Fruit fly (Drosophila melanogaster): ENCODE measurements around the gene CG3652.

Gene CG3652

DNA sequence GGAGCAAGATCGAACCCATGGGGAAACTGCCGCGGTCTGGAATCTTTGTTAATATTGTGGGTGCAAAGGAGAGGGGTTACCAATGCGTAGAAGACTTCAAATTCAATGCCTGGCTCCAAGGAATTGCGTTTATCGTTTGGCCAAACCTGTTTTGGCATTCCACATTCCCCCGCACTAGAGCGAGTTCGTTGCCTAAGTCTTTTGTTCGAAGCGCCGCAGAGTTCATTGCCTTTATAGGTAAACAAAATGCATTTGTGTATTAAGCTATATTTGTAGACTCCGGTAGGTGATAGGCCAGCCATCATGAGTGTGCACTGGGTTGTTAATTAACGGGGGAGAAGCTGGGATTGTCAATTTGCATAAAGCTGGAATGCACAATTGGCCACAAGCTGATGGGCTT, 38.6 kb downstream of the CG3652 start:
- TF ChIP-seq cnc (optimal IDR thresholded peaks at IDR 0.05) (no peak), kay (GFP tag; ENCODE audit: borderline replicate concordance) (peak; percentile 33)

DNA sequence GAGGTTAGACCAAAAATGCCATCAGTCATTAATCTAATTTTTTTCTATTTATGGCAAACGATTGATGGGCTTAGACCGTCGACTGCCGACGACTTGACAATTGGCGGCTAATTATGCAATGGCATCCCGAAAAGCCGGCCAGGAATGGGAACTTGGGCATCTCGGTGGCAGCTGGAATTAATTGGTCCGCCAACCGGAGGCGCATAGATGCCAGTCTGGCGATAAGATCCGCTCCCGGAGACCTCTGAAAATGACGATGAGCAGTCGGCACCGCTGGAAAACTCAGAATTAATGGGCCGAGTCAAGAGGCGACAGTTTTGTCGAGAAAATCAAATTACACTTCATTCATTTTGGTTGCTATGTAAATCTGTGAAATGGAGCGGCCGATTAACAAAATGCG, 41.0 kb downstream of the CG3652 start, which contains the start of gene CG15429:
TSS of gene CG15429 (plus strand) at position 301 of the 400 bp plus-strand sequence.
- no peak for TF ChIP-seq Hr96 (GFP tag; optimal IDR thresholded peaks at IDR 0.05)

dm6 chr2L:4350683-4351324, 42.9 kb downstream of the CG3652 start:
- TF ChIP-seq CG12768 (GFP tag; optimal IDR thresholded peaks at IDR 0.05) = no peak
- no peak for TF ChIP-seq CG5204 (GFP tag; optimal IDR thresholded peaks at IDR 0.05)
- TF ChIP-seq CG1620 (GFP tag; optimal IDR thresholded peaks at IDR 0.05) = no peak
- TF ChIP-seq kay (GFP tag; ENCODE audit: borderline replicate concordance) = no peak
- no peak for TF ChIP-seq Mnt (GFP tag; optimal IDR thresholded peaks at IDR 0.05)
- no peak for TF ChIP-seq cnc (optimal IDR thresholded peaks at IDR 0.05)
- no peak for TF ChIP-seq CG11617 (GFP tag; optimal IDR thresholded peaks at IDR 0.05)
- TF ChIP-seq bab1 (GFP tag; optimal IDR thresholded peaks at IDR 0.05) = no peak
- TF ChIP-seq CG7045 (GFP tag; optimal IDR thresholded peaks at IDR 0.05) = no peak
- TF ChIP-seq Hr96 (GFP tag; optimal IDR thresholded peaks at IDR 0.05) = no peak
- TF ChIP-seq cic (GFP tag; optimal IDR thresholded peaks at IDR 0.05) = no peak
- TF ChIP-seq Clk (GFP tag; optimal IDR thresholded peaks at IDR 0.05) = no peak
- TF ChIP-seq Crg-1 (GFP tag; optimal IDR thresholded peaks at IDR 0.05) = no peak
- no peak for TF ChIP-seq ovo (GFP tag; optimal IDR thresholded peaks at IDR 0.05)

DNA sequence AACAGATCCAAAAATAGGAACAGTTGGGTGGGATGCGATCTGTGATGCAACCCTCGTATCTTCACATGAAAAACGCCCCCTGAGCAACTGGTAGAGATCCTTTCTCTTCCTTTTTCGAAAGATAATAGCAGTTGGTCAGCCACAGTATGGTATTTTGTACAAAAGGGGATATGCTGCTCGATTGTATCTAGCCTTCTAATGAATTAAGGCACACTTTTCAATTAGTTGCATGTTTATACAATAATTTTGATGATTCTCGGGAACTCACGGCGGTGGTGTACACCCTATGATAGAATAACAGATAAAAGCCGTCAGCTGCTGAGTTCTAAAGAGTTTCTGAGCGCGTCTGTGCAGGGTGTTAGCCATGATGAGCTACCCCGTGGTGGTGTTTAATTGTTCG, 44.0 kb downstream of the CG3652 start:
- TF ChIP-seq toe (GFP tag; optimal IDR thresholded peaks at IDR 0.05) = no peak
- no peak for TF ChIP-seq Clk (GFP tag; optimal IDR thresholded peaks at IDR 0.05)
- TF ChIP-seq CG7101 (tag; optimal IDR thresholded peaks at IDR 0.05) = no peak
- TF ChIP-seq Mnt (GFP tag; optimal IDR thresholded peaks at IDR 0.05) = no peak
- TF ChIP-seq cnc (optimal IDR thresholded peaks at IDR 0.05) = no peak
- no peak for TF ChIP-seq CG11617 (GFP tag; optimal IDR thresholded peaks at IDR 0.05)
- TF ChIP-seq tj (GFP tag; optimal IDR thresholded peaks at IDR 0.05) = no peak
- no peak for TF ChIP-seq Hr96 (GFP tag; optimal IDR thresholded peaks at IDR 0.05)
- TF ChIP-seq cic (GFP tag; optimal IDR thresholded peaks at IDR 0.05) = no peak
- no peak for TF ChIP-seq bab1 (GFP tag; optimal IDR thresholded peaks at IDR 0.05)
- no peak for TF ChIP-seq CG7045 (GFP tag; optimal IDR thresholded peaks at IDR 0.05)
- no peak for TF ChIP-seq Crg-1 (GFP tag; optimal IDR thresholded peaks at IDR 0.05)
- TF ChIP-seq CG14711 (tag; optimal IDR thresholded peaks at IDR 0.05) = no peak
- TF ChIP-seq pad (GFP tag; optimal IDR thresholded peaks at IDR 0.05) = no peak
- no peak for TF ChIP-seq CG1620 (GFP tag; optimal IDR thresholded peaks at IDR 0.05)
- no peak for TF ChIP-seq kay (GFP tag; ENCODE audit: borderline replicate concordance)
- no peak for TF ChIP-seq ovo (GFP tag; optimal IDR thresholded peaks at IDR 0.05)
- no peak for TF ChIP-seq CG33017 (tag; optimal IDR thresholded peaks at IDR 0.05)

- no peak for TF ChIP-seq pad (GFP tag; optimal IDR thresholded peaks at IDR 0.05)
- no peak for TF ChIP-seq Mnt (GFP tag; optimal IDR thresholded peaks at IDR 0.05)
- TF ChIP-seq CG12768 (GFP tag; optimal IDR thresholded peaks at IDR 0.05) = no peak
- no peak for TF ChIP-seq CG7101 (tag; optimal IDR thresholded peaks at IDR 0.05)
- no peak for TF ChIP-seq Hr96 (GFP tag; optimal IDR thresholded peaks at IDR 0.05)
- no peak for TF ChIP-seq Crg-1 (GFP tag; optimal IDR thresholded peaks at IDR 0.05)
- TF ChIP-seq tj (GFP tag; optimal IDR thresholded peaks at IDR 0.05) = no peak
- no peak for TF ChIP-seq CG11617 (GFP tag; optimal IDR thresholded peaks at IDR 0.05)
Observed at dm6 chr2L:4348545-4348944, 45.1 kb downstream of the CG3652 start.

dm6 chr2L:4346619-4347310, 46.9 kb downstream of the CG3652 start:
- TF ChIP-seq CG33017 (tag; optimal IDR thresholded peaks at IDR 0.05) (no peak), Hr96 (GFP tag; optimal IDR thresholded peaks at IDR 0.05) (peak; percentile 9), cic (GFP tag; optimal IDR thresholded peaks at IDR 0.05) (no peak), kay (GFP tag; ENCODE audit: borderline replicate concordance) (no peak), tj (GFP tag; optimal IDR thresholded peaks at IDR 0.05) (no peak), Mnt (GFP tag; optimal IDR thresholded peaks at IDR 0.05) (no peak), CG7101 (tag; optimal IDR thresholded peaks at IDR 0.05) (no peak), pad (GFP tag; optimal IDR thresholded peaks at IDR 0.05) (peak; percentile 14)

DNA sequence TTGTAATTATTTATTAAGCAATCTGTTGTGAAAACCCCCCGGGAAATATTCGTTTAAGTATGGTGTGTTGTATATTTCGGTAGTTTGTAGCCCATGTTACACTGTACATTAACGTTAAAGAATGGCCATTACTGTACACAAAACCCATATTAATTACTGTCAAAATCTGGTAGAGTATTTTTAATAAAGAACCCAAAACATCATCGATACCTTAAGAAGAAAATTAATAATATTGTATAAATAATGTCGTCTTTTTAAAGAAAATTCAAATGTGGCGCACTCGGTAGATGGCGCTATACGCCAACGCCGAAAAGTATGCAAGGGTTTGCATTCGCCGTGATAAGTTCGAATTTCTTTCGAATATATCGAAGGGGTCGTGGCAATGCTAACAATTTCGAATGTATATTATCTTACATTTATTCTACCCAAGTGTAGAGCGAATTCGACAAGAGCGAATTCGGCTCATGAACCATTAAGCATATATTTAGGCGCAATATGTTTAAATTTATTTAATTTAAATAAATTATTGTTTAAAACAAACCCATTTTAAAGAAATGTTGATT, 48.0 kb downstream of the CG3652 start:
- peak; percentile 2 for TF ChIP-seq CG7101 (tag; optimal IDR thresholded peaks at IDR 0.05)
- TF ChIP-seq toe (GFP tag; optimal IDR thresholded peaks at IDR 0.05) = no peak
- TF ChIP-seq bab1 (GFP tag; optimal IDR thresholded peaks at IDR 0.05) = peak; percentile 52
- no peak for TF ChIP-seq CG1620 (GFP tag; optimal IDR thresholded peaks at IDR 0.05)
- TF ChIP-seq kay (GFP tag; ENCODE audit: borderline replicate concordance) = no peak
- TF ChIP-seq CG7045 (GFP tag; optimal IDR thresholded peaks at IDR 0.05) = no peak
- no peak for TF ChIP-seq CG12768 (GFP tag; optimal IDR thresholded peaks at IDR 0.05)
- TF ChIP-seq cnc (optimal IDR thresholded peaks at IDR 0.05) = no peak
- TF ChIP-seq CG33017 (tag; optimal IDR thresholded peaks at IDR 0.05) = no peak
- TF ChIP-seq Hr96 (GFP tag; optimal IDR thresholded peaks at IDR 0.05) = no peak
- no peak for TF ChIP-seq Mnt (GFP tag; optimal IDR thresholded peaks at IDR 0.05)
- peak; percentile 8 for TF ChIP-seq pad (GFP tag; optimal IDR thresholded peaks at IDR 0.05)
- TF ChIP-seq Clk (GFP tag; optimal IDR thresholded peaks at IDR 0.05) = no peak
- no peak for TF ChIP-seq cic (GFP tag; optimal IDR thresholded peaks at IDR 0.05)
- TF ChIP-seq ovo (GFP tag; optimal IDR thresholded peaks at IDR 0.05) = no peak
- no peak for TF ChIP-seq CG5204 (GFP tag; optimal IDR thresholded peaks at IDR 0.05)
